Fruit fly (Drosophila melanogaster): ENCODE measurements around the gene CG3982.

The CG3982 gene

DNA sequence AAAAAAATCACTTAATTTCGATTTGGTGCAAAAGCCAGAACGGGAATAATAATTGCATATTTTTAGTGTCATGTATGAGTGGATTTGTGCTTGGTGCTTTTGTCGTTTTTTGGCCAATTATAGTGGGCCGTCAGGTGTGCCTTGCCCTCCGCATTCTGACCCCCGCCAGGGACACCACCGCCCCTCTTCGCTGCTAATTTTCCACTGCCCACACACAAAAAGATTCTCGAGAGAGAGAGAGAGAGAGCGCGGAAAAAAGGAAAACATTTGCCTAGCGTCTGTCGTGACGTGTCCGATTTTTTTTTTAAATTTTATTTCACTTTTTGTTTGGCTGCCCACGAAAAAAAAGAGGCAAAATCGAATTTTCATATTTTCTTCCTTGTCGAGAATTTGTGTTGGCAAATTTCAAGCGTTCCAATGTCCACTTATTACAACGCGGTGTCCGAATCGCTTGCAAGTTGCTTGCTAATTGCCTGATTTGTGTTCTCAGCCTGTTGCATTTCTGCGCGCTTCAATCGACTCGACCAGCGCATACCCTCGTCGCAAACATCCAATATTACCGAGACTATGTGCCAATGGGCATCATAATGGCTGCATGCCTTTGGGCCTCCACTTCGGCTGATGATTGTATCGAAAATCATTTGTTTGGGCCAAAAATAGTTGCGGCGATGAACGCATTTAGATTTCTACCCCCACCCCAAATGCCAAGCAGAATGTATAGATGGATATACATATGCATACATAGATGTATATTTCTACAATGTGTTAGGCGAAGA lies 14.8 kb upstream of the CG3982 start (continued):
- TF ChIP-seq CG4730 (GFP tag; IDR thresholded peaks at IDR 0.05) (no peak), TFAM (GFP tag; optimal IDR thresholded peaks at IDR 0.05) (no peak), wek (GFP tag; optimal IDR thresholded peaks at IDR 0.05) (no peak), onecut (GFP tag; IDR thresholded peaks at IDR 0.05) (no peak), MTF-1 (GFP tag; optimal IDR thresholded peaks at IDR 0.05; ENCODE audit: borderline replicate concordance) (no peak), dan (GFP tag; IDR thresholded peaks at IDR 0.05) (no peak), CG13287 (GFP tag; IDR thresholded peaks at IDR 0.05; ENCODE audit: partially characterized antibody) (no peak), maf-S (GFP tag; optimal IDR thresholded peaks at IDR 0.05) (no peak), Trl (optimal IDR thresholded peaks at IDR 0.05) (peak in 1 of 2 experiments; percentile 44), Trl (GFP tag; optimal IDR thresholded peaks at IDR 0.05) (no peak), nau (GFP tag; optimal IDR thresholded peaks at IDR 0.05) (no peak), ato (GFP tag; IDR thresholded peaks at IDR 0.05; ENCODE audit: partially characterized antibody) (peak; percentile 26; the same call in 1 of the 2 replicates), Dref (GFP tag; IDR thresholded peaks at IDR 0.05) (no peak), CG15269 (tag; optimal IDR thresholded peaks at IDR 0.05) (no peak), Med (GFP tag) (peak; percentile 59), sr (GFP tag; IDR thresholded peaks at IDR 0.05) (peak; percentile 91), D (optimal IDR thresholded peaks at IDR 0.05) (no peak), D (GFP tag; optimal IDR thresholded peaks at IDR 0.05) (no peak), CG18262 (tag; optimal IDR thresholded peaks at IDR 0.05) (no peak), CG2712 (tag; optimal IDR thresholded peaks at IDR 0.05) (no peak), NC2α (GFP tag; optimal IDR thresholded peaks at IDR 0.05) (no peak), MBD-R2 (GFP tag; IDR thresholded peaks at IDR 0.05) (no peak), CG7271 (tag; optimal IDR thresholded peaks at IDR 0.05) (no peak), tx (GFP tag; optimal IDR thresholded peaks at IDR 0.05) (no peak), CG3407 (GFP tag; optimal IDR thresholded peaks at IDR 0.05) (no peak), CG17568 (GFP tag; optimal IDR thresholded peaks at IDR 0.05) (no peak), CG34422 (GFP tag; IDR thresholded peaks at IDR 0.05) (no peak), fu2 (GFP tag; optimal IDR thresholded peaks at IDR 0.05) (no peak), Xbp1 (GFP tag; optimal IDR thresholded peaks at IDR 0.05) (no peak), Ravus (GFP tag; IDR thresholded peaks at IDR 0.05) (no peak), Mrtf (GFP tag; IDR thresholded peaks at IDR 0.05) (no peak), Sox100B (GFP tag; optimal IDR thresholded peaks at IDR 0.05) (no peak), CG32532 (GFP tag; IDR thresholded peaks at IDR 0.05) (no peak)

DNA sequence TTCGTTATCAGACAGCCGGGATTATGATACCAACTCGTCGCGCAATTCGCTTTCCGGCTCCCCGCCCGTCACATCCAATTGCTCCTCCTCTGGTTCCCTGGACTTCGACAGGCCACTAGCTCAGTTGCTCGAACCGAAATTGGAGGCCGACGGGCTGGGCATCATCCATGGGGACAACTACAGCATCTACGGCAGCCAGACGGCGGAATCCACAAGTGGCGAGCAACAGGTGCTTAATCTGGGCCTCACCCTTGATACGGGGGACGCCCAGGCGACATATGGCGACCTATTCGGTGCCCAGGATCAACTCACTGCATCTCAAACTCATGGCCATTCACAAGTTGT lies 13.4 kb upstream of the CG3982 start:
- TF ChIP-seq sqz (GFP tag; optimal IDR thresholded peaks at IDR 0.05) (no peak), Atf6 (GFP tag; IDR thresholded peaks at IDR 0.05) (0 out of 2 replicates have a peak, but pooled peaks have one; percentile 16), CG4617 (GFP tag; optimal IDR thresholded peaks at IDR 0.05; ENCODE audit: borderline replicate concordance) (no peak), CG17568 (GFP tag; optimal IDR thresholded peaks at IDR 0.05) (no peak), ap (GFP tag; IDR thresholded peaks at IDR 0.05) (no peak), kah (GFP tag; optimal IDR thresholded peaks at IDR 0.05) (peak; percentile 70), MESR4 (GFP tag; optimal IDR thresholded peaks at IDR 0.05) (no peak), HLH4C (GFP tag; IDR thresholded peaks at IDR 0.05; ENCODE audit: partially characterized antibody) (0 out of 3 replicates have a peak, but pooled peaks have one; percentile 48), CG3163 (GFP tag; optimal IDR thresholded peaks at IDR 0.05) (no peak), Bgb (GFP tag; IDR thresholded peaks at IDR 0.05; ENCODE audit: partially characterized antibody) (no peak), CG10366 (GFP tag; IDR thresholded peaks at IDR 0.05) (no peak), Sox100B (GFP tag; optimal IDR thresholded peaks at IDR 0.05) (no peak), seq (GFP tag; IDR thresholded peaks at IDR 0.05) (peak; percentile 2; the same call in 1 of the 2 replicates), GATAe (GFP tag; conservative IDR thresholded peaks at IDR 0.05) (peak; percentile 14; the same call in 1 of the 2 replicates), CG9727 (GFP tag; optimal IDR thresholded peaks at IDR 0.05) (no peak), cas (GFP tag; IDR thresholded peaks at IDR 0.05) (0 out of 2 replicates have a peak, but pooled peaks have one; percentile 23), tna (GFP tag; IDR thresholded peaks at IDR 0.05; ENCODE audit: partially characterized antibody) (0 out of 2 replicates have a peak, but pooled peaks have one; percentile 5)

All from whole organism, embryonic.